Fruit fly (Drosophila melanogaster) whole organism, embryonic: ENCODE results near the gene Ppt1.
A peak's percentile ranks its signal among the peaks of the same experiment; 100 is the strongest.

Experiments
- Abd-B ChIP-seq: fragments of 200-800 bp; sonication (Bioruptor generic); optimal IDR thresholded peaks from 2 replicates; lab custom pipeline; 2018; ENCODE audit warnings: missing biosample characterization, mild to moderate bottlenecking, missing genetic modification characterization, moderate library complexity
- Blimp-1 ChIP-seq: fragments of 200-800 bp; sonication (Bioruptor generic); optimal IDR thresholded peaks from 3 replicates; lab custom pipeline; 2018; ENCODE audit warnings: missing biosample characterization, missing genetic modification characterization, mild to moderate bottlenecking, moderate library complexity, missing genetic modification reagents
- CG10274 ChIP-seq: fragments of 200-800 bp; sonication (Bioruptor generic); optimal IDR thresholded peaks from 3 replicates; lab custom pipeline; 2017; ENCODE audit warnings: missing biosample characterization, mild to moderate bottlenecking, missing genetic modification characterization
- CG10959 ChIP-seq: fragments of 200-800 bp; sonication (Bioruptor generic); IDR thresholded peaks from 2 replicates; pipeline ENCODE4 v1.3.6; 2022; ENCODE audit warnings: missing biosample characterization, missing genetic modification characterization
- CG11085 ChIP-seq: fragments of 200-800 bp; sonication (Bioruptor generic); IDR thresholded peaks from 2 replicates; pipeline ENCODE4 v1.3.6; 2022; ENCODE audit warnings: missing biosample characterization, missing genetic modification characterization
- CG11247 ChIP-seq: fragments of 200-800 bp; sonication (Bioruptor generic); IDR thresholded peaks from 2 replicates; pipeline ENCODE4 v1.3.6; 2022; ENCODE audit warnings: missing biosample characterization, missing genetic modification characterization
- CG11695 ChIP-seq: fragments of 200-800 bp; sonication (Bioruptor generic); IDR thresholded peaks from 3 replicates; pipeline ENCODE4 v1.3.6; 2022; ENCODE audit warnings: missing biosample characterization, missing genetic modification characterization
- CG12155 ChIP-seq: fragments of 200-800 bp; sonication (Bioruptor generic); optimal IDR thresholded peaks from 3 replicates; lab custom pipeline; 2016; ENCODE audit warnings: missing biosample characterization, missing genetic modification characterization
- CG12391 ChIP-seq: fragments of 200-800 bp; sonication (Bioruptor generic); optimal IDR thresholded peaks from 3 replicates; lab custom pipeline; 2018; ENCODE audit warnings: missing biosample characterization, mild to moderate bottlenecking, missing genetic modification characterization, moderate library complexity
- CG13296 ChIP-seq: fragments of 200-800 bp; sonication (Bioruptor generic); optimal IDR thresholded peaks from 3 replicates; lab custom pipeline; 2018; ENCODE audit warnings: missing biosample characterization, mild to moderate bottlenecking, missing genetic modification characterization
- CG13624 ChIP-seq: fragments of 200-800 bp; sonication (Bioruptor generic); optimal IDR thresholded peaks from 2 replicates; lab custom pipeline; 2016; ENCODE audit warnings: missing biosample characterization, missing genetic modification characterization
- CG1529 ChIP-seq: fragments of 200-800 bp; sonication (Bioruptor generic); optimal IDR thresholded peaks from 3 replicates; lab custom pipeline; 2018; ENCODE audit warnings: missing biosample characterization, missing genetic modification characterization
- CG17328 ChIP-seq: fragments of 200-800 bp; sonication (Bioruptor generic); IDR thresholded peaks from 2 replicates; pipeline ENCODE4 v1.3.6; 2022; ENCODE audit warnings: missing biosample characterization, missing genetic modification characterization
- CG4282 ChIP-seq: fragments of 200-800 bp; sonication (Bioruptor generic); optimal IDR thresholded peaks from 2 replicates; lab custom pipeline; 2016; ENCODE audit warnings: missing biosample characterization, missing genetic modification characterization
- CG4328 ChIP-seq: fragments of 200-800 bp; sonication (Bioruptor generic); optimal IDR thresholded peaks from 3 replicates; lab custom pipeline; 2017; ENCODE audit warnings: missing biosample characterization, missing genetic modification reagents, missing genetic modification characterization
- CG4730 ChIP-seq: fragments of 200-800 bp; sonication (Bioruptor generic); IDR thresholded peaks from 2 replicates; pipeline ENCODE4 v1.3.6; 2022; ENCODE audit warnings: missing biosample characterization, missing genetic modification characterization
- CG4820 ChIP-seq: fragments of 200-800 bp; sonication (Bioruptor generic); optimal IDR thresholded peaks from 3 replicates; lab custom pipeline; 2016; ENCODE audit warnings: missing biosample characterization, missing genetic modification characterization
- CG7372 ChIP-seq: fragments of 200-800 bp; sonication (Bioruptor generic); IDR thresholded peaks from 2 replicates; pipeline ENCODE4 v1.3.6; 2022; ENCODE audit warnings: missing biosample characterization, missing genetic modification characterization
- CG8290 ChIP-seq, 3 experiments: fragments of 200-800 bp; sonication (Bioruptor generic); optimal IDR thresholded peaks; 2 replicates each; lab custom pipeline; 2016 to 2019; ENCODE audit warnings: missing biosample characterization in 3 of 3, missing genetic modification characterization in 3 of 3, mild to moderate bottlenecking in 2 of 3, moderate library complexity in 1 of 3
- CG8388 ChIP-seq: fragments of 200-800 bp; sonication (Bioruptor generic); optimal IDR thresholded peaks from 2 replicates; lab custom pipeline; 2019; ENCODE audit warnings: missing biosample characterization, mild to moderate bottlenecking, missing genetic modification characterization, moderate library complexity
- CTCF ChIP-seq: fragments of 200-800 bp; sonication (Bioruptor generic); optimal IDR thresholded peaks from 2 replicates; lab custom pipeline; 2017; ENCODE audit warnings: missing biosample characterization, mild to moderate bottlenecking, missing genetic modification characterization, moderate library complexity
- D19A ChIP-seq: fragments of 200-800 bp; optimal IDR thresholded peaks from 3 replicates; lab custom pipeline; 2019; ENCODE audit warnings: missing biosample characterization, mild to moderate bottlenecking, missing genetic modification characterization, moderate library complexity
- Drgx ChIP-seq: fragments of 200-800 bp; sonication (Bioruptor generic); IDR thresholded peaks from 2 replicates; pipeline ENCODE4 v1.3.6; 2022; ENCODE audit warnings: missing biosample characterization, missing genetic modification characterization
- ERR ChIP-seq: fragments of 200-800 bp; sonication (Bioruptor generic); optimal IDR thresholded peaks from 2 replicates; lab custom pipeline; 2016; ENCODE audit warnings: missing biosample characterization, missing genetic modification characterization
- Hr3 ChIP-seq: fragments of 200-800 bp; sonication (Bioruptor generic); optimal IDR thresholded peaks from 3 replicates; lab custom pipeline; 2016; ENCODE audit warnings: missing biosample characterization, missing genetic modification characterization
- Kr ChIP-seq: fragments of 200-800 bp; sonication (Bioruptor generic); optimal IDR thresholded peaks from 2 replicates; lab custom pipeline; 2017; ENCODE audit warnings: missing biosample characterization, mild to moderate bottlenecking, missing genetic modification characterization
- Med ChIP-seq: fragments of 200-800 bp; sonication (Bioruptor generic); peaks from one replicate; lab custom pipeline; 2016; ENCODE audit warnings: missing biosample characterization, missing genetic modification characterization, mild to moderate bottlenecking, inconsistent platforms, moderate library complexity
- Meics ChIP-seq: fragments of 200-800 bp; sonication (Bioruptor generic); optimal IDR thresholded peaks from 2 replicates; lab custom pipeline; 2017; ENCODE audit warnings: missing biosample characterization, mild to moderate bottlenecking, missing genetic modification characterization
- Poxn ChIP-seq: fragments of 200-800 bp; sonication (Bioruptor generic); IDR thresholded peaks from 2 replicates; pipeline ENCODE4 v1.3.6; 2022; ENCODE audit warnings: missing biosample characterization, missing genetic modification characterization
- Side ChIP-seq: fragments of 200-800 bp; sonication (Bioruptor generic); optimal IDR thresholded peaks from 2 replicates; lab custom pipeline; 2016; ENCODE audit warnings: missing biosample characterization, missing genetic modification characterization
- Taf1 ChIP-seq: fragments of 200-800 bp; sonication (Bioruptor generic); IDR thresholded peaks from 2 replicates; pipeline ENCODE4 v1.3.6; 2022; ENCODE audit warnings: missing biosample characterization, missing genetic modification characterization
- br ChIP-seq: fragments of >200 bp; optimal IDR thresholded peaks from 2 replicates; lab custom pipeline; 2017
- bsh ChIP-seq, 2 experiments: fragments of 200-800 bp; sonication (Bioruptor generic); optimal IDR thresholded peaks; 2 replicates each; lab custom pipeline; 2017 to 2018; ENCODE audit warnings: mild to moderate bottlenecking in 2 of 2, missing biosample characterization in 2 of 2, missing genetic modification characterization in 2 of 2, moderate library complexity in 1 of 2
- crc ChIP-seq: fragments of 200-800 bp; sonication (Bioruptor generic); optimal IDR thresholded peaks from 2 replicates; lab custom pipeline; 2016; ENCODE audit warnings: missing biosample characterization, missing genetic modification characterization
- dati ChIP-seq: fragments of 200-800 bp; sonication (Bioruptor generic); IDR thresholded peaks from 2 replicates; pipeline ENCODE4 v1.3.6; 2022; ENCODE audit warnings: missing biosample characterization, missing genetic modification characterization
- ftz-f1 ChIP-seq: fragments of 200-800 bp; sonication (Bioruptor generic); optimal IDR thresholded peaks from 2 replicates; lab custom pipeline; 2016; ENCODE audit warnings: missing biosample characterization, missing genetic modification characterization
- insv ChIP-seq, 2 experiments: fragments of 200-800 bp; sonication (Bioruptor generic); optimal IDR thresholded peaks; 3 replicates each; lab custom pipeline; 2016 to 2018; ENCODE audit warnings: missing biosample characterization in 2 of 2, missing genetic modification characterization in 2 of 2
- kay ChIP-seq: fragments of 200-800 bp; sonication (Bioruptor generic); optimal IDR thresholded peaks from 2 replicates; lab custom pipeline; 2016; ENCODE audit warnings: missing biosample characterization, missing genetic modification characterization
- lilli ChIP-seq: fragments of 200-800 bp; sonication (Bioruptor generic); optimal IDR thresholded peaks from 3 replicates; lab custom pipeline; 2016; ENCODE audit warnings: missing biosample characterization, missing genetic modification characterization
- nerfin-1 ChIP-seq: fragments of 200-800 bp; sonication (Bioruptor generic); optimal IDR thresholded peaks from 3 replicates; lab custom pipeline; 2019; ENCODE audit warnings: missing biosample characterization, mild to moderate bottlenecking, missing genetic modification characterization, moderate library complexity
- nmo ChIP-seq: fragments of 200-800 bp; sonication (Bioruptor generic); optimal IDR thresholded peaks from 2 replicates; lab custom pipeline; 2018; ENCODE audit warnings: missing biosample characterization, mild to moderate bottlenecking, missing genetic modification characterization, moderate library complexity
- oc ChIP-seq: fragments of 200-800 bp; sonication (Bioruptor generic); optimal IDR thresholded peaks from 2 replicates; lab custom pipeline; 2018; ENCODE audit warnings: missing biosample characterization, mild to moderate bottlenecking, missing genetic modification characterization, moderate library complexity
- pnt ChIP-seq: fragments of 200-800 bp; sonication (Bioruptor generic); optimal IDR thresholded peaks from 3 replicates; lab custom pipeline; 2016; ENCODE audit warnings: missing biosample characterization, missing genetic modification characterization
- pum ChIP-seq: fragments of 200-800 bp; sonication (Bioruptor generic); optimal IDR thresholded peaks from 2 replicates; lab custom pipeline; 2016; ENCODE audit warnings: missing biosample characterization, missing genetic modification characterization
- ranshi ChIP-seq: fragments of 200-800 bp; sonication (Bioruptor generic); IDR thresholded peaks from 2 replicates; pipeline ENCODE4 v1.3.6; 2022; ENCODE audit warnings: missing biosample characterization, missing genetic modification characterization
- repo ChIP-seq: fragments of 200-800 bp; sonication (Bioruptor generic); optimal IDR thresholded peaks from 2 replicates; lab custom pipeline; 2016; ENCODE audit warnings: missing biosample characterization, missing genetic modification characterization
- run ChIP-seq: fragments of 200-800 bp; sonication (Bioruptor generic); optimal IDR thresholded peaks from 3 replicates; lab custom pipeline; 2018; ENCODE audit warnings: missing biosample characterization, mild to moderate bottlenecking, missing genetic modification characterization
- sens-2 ChIP-seq: fragments of 200-800 bp; sonication (Bioruptor generic); IDR thresholded peaks from 2 replicates; pipeline ENCODE4 v1.3.6; 2022; ENCODE audit warnings: missing biosample characterization, missing genetic modification characterization
- slou ChIP-seq: fragments of 200-800 bp; sonication (Bioruptor generic); optimal IDR thresholded peaks from 3 replicates; lab custom pipeline; 2016; ENCODE audit warnings: missing biosample characterization, missing genetic modification characterization
- sna ChIP-seq: fragments of 200-800 bp; sonication (Bioruptor generic); IDR thresholded peaks from 2 replicates; pipeline ENCODE4 v1.3.6; 2022; ENCODE audit warnings: missing biosample characterization, missing genetic modification characterization; ENCODE audit not compliant: partially characterized antibody
- ssp ChIP-seq: fragments of 200-800 bp; sonication (Bioruptor generic); IDR thresholded peaks from 2 replicates; pipeline ENCODE4 v1.3.6; 2022; ENCODE audit warnings: missing biosample characterization, missing genetic modification characterization
- tin ChIP-seq: fragments of 200-800 bp; sonication (Bioruptor generic); optimal IDR thresholded peaks from 3 replicates; lab custom pipeline; 2016; ENCODE audit warnings: missing biosample characterization, missing genetic modification characterization
- zfh1 ChIP-seq: fragments of 200-800 bp; sonication (Bioruptor generic); IDR thresholded peaks from 3 replicates; pipeline ENCODE4 v1.3.6; 2022; ENCODE audit warnings: missing biosample characterization, missing genetic modification characterization

Gene Ppt1

DNA sequence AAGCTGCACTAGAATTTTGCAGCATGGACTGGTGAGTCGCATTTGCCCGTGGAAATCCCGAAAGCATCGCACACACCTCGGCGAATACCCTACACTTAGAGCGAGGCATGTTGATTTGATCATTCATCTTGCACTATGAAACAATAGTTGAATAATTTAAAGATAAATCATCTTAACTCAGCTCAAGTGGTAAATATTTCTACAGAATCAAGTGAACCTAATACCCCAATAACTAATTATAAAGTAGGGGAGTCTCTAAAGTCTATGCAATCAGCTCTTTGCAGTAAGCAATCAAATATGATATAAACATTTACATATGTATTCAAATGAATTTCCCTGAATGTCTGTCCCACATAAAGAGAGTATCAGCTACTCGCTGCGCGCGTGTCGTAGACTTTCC is 12.6 kb downstream of the Ppt1 start (continued):
- TF ChIP-seq dati (GFP tag; lab: Robert Waterston, UW) (peak; percentile 63), CG13296 (no peak), CG17328 (GFP tag; lab: Robert Waterston, UW) (0 out of 2 replicates have a peak, but pooled peaks have one; percentile 24), Meics (GFP tag; lab: Kevin White, UChicago) (no peak), Taf1 (GFP tag; lab: Robert Waterston, UW) (no peak), ranshi (GFP tag; lab: Robert Waterston, UW) (no peak), slou (GFP tag; lab: Kevin White, UChicago) (peak; percentile 43), lilli (GFP tag; lab: Kevin White, UChicago) (peak; percentile 80), nmo (GFP tag; lab: Kevin White, UChicago) (peak; percentile 93), kay (GFP tag; lab: Kevin White, UChicago) (peak; percentile 43), CG8388 (GFP tag; lab: Kevin White, UChicago) (no peak), CG4328 (GFP tag; lab: Kevin White, UChicago) (no peak), CTCF (GFP tag; lab: Kevin White, UChicago) (no peak), CG1529 (GFP tag; lab: Kevin White, UChicago) (no peak), Side (GFP tag; lab: Kevin White, UChicago) (peak; percentile 77), CG4820 (GFP tag; lab: Kevin White, UChicago) (no peak), sens-2 (no peak), CG10274 (GFP tag; lab: Kevin White, UChicago) (peak; percentile 27), run (tag; lab: Kevin White, UChicago) (no peak), tin (no peak), CG11085 (GFP tag; lab: Robert Waterston, UW) (no peak), bsh (GFP tag; optimal IDR thresholded peaks at IDR 0.05; lab: Kevin White, UChicago) (peak in 1 of 2 experiments; percentile 25), oc (tag; lab: Kevin White, UChicago) (peak; percentile 90), CG7372 (GFP tag; lab: Robert Waterston, UW) (no peak), CG11247 (GFP tag; lab: Robert Waterston, UW) (no peak), Poxn (GFP tag; lab: Robert Waterston, UW) (no peak), CG8290 (GFP tag; optimal IDR thresholded peaks at IDR 0.05; lab: Kevin White, UChicago) (peak; percentile 14), CG8290 (tag; optimal IDR thresholded peaks at IDR 0.05; lab: Kevin White, UChicago) (no peak), CG12155 (GFP tag; lab: Kevin White, UChicago) (no peak), CG13624 (GFP tag; lab: Kevin White, UChicago) (peak; percentile 79), CG10959 (no peak), sna (GFP tag; lab: Robert Waterston, UW) (no peak), CG4282 (GFP tag; lab: Kevin White, UChicago) (no peak), repo (GFP tag; lab: Kevin White, UChicago) (no peak), D19A (tag; lab: Kevin White, UChicago) (peak; percentile 41), pnt (GFP tag; lab: Kevin White, UChicago) (peak; percentile 84), ftz-f1 (GFP tag; lab: Kevin White, UChicago) (no peak), crc (GFP tag; lab: Kevin White, UChicago) (peak; percentile 68), CG11695 (GFP tag; lab: Robert Waterston, UW) (no peak), Abd-B (GFP tag; lab: Kevin White, UChicago) (peak; percentile 85), Hr3 (GFP tag; lab: Kevin White, UChicago) (no peak), Med (GFP tag; lab: Kevin White, UChicago) (peak; percentile 93), CG4730 (GFP tag; lab: Robert Waterston, UW) (no peak), CG12391 (tag; lab: Kevin White, UChicago) (no peak), Drgx (GFP tag; lab: Robert Waterston, UW) (peak; percentile 67), ERR (GFP tag; lab: Kevin White, UChicago) (peak; percentile 56), nerfin-1 (tag; lab: Kevin White, UChicago) (no peak), insv (GFP tag; optimal IDR thresholded peaks at IDR 0.05; lab: Kevin White, UChicago) (no peak), ssp (GFP tag; lab: Robert Waterston, UW) (no peak), Blimp-1 (GFP tag; lab: Kevin White, UChicago) (no peak), br (no peak), pum (peak; percentile 79), zfh1 (peak; percentile 54; the same call in 2 of the 3 replicates), Kr (GFP tag; lab: Kevin White, UChicago) (no peak)
